Worm (Caenorhabditis elegans) whole organism, L4 larva: Measurements from ENCODE around the gene F54D5.23.
A peak's percentile ranks its signal among the peaks of the same experiment; 100 is the strongest.

Experiments
- D1046.2 ChIP-seq: fragments of 200-800 bp; sonication (Bioruptor generic); IDR thresholded peaks from 2 replicates; pipeline ENCODE4 v1.3.6; 2022; ENCODE audit warnings: missing genetic modification characterization, missing compliant biosample characterization
- F26F4.8 ChIP-seq: fragments of 200-800 bp; sonication (Bioruptor generic); conservative IDR thresholded peaks from 2 replicates; pipeline ENCODE4 v1.3.6; 2022; ENCODE audit warnings: missing genetic modification characterization, missing compliant biosample characterization
- F49E8.2 ChIP-seq: sonication (generic microtip); optimal IDR thresholded peaks from 2 replicates; lab custom pipeline; 2016; ENCODE audit warnings: missing compliant biosample characterization, mild to moderate bottlenecking, missing genetic modification characterization, borderline replicate concordance
- T20F7.1 ChIP-seq: fragments of 200-800 bp; sonication (Bioruptor generic); optimal IDR thresholded peaks from 2 replicates; lab custom pipeline; 2018; ENCODE audit warnings: mild to moderate bottlenecking, missing genetic modification characterization, missing compliant biosample characterization
- Y105C5A.15 ChIP-seq: fragments of 200-800 bp; sonication (Bioruptor generic); IDR thresholded peaks from 2 replicates; pipeline ENCODE4 v1.3.6; 2022; ENCODE audit warnings: missing genetic modification characterization, missing compliant biosample characterization
- Y48G9A.11 ChIP-seq: fragments of 200-800 bp; sonication (Bioruptor generic); IDR thresholded peaks from 2 replicates; pipeline ENCODE4 v1.3.6; 2022; ENCODE audit warnings: missing genetic modification reagents, missing genetic modification characterization, missing compliant biosample characterization
- Y5F2A.4 ChIP-seq: fragments of 200-800 bp; sonication (Bioruptor generic); optimal IDR thresholded peaks from 2 replicates; lab custom pipeline; 2018; ENCODE audit warnings: mild to moderate bottlenecking, missing genetic modification characterization, missing compliant biosample characterization
- ZK546.5 ChIP-seq, 2 experiments: sonication (generic microtip); optimal IDR thresholded peaks; 2 replicates each; lab custom pipeline; 2017; ENCODE audit warnings: missing biosample characterization in 2 of 2, missing genetic modification characterization in 2 of 2
- aly-2 ChIP-seq: sonication (generic microtip); optimal IDR thresholded peaks from 2 replicates; lab custom pipeline; 2018; ENCODE audit warnings: missing biosample characterization, missing genetic modification characterization
- attf-4 ChIP-seq: sonication (generic microtip); optimal IDR thresholded peaks from 3 replicates; lab custom pipeline; 2017; ENCODE audit warnings: missing biosample characterization, missing genetic modification characterization
- ceh-44 ChIP-seq: fragments of 200-800 bp; sonication (Bioruptor generic); IDR thresholded peaks from 2 replicates; pipeline ENCODE4 v1.3.6; 2022; ENCODE audit warnings: missing genetic modification reagents, missing genetic modification characterization, missing compliant biosample characterization
- ceh-82 ChIP-seq: sonication (generic microtip); optimal IDR thresholded peaks from 2 replicates; lab custom pipeline; 2017; ENCODE audit warnings: missing biosample characterization, missing genetic modification characterization
- ces-1 ChIP-seq: fragments of 150-350 bp; sonication (generic microtip); optimal IDR thresholded peaks from 4 replicates; lab custom pipeline; 2014; ENCODE audit warnings: missing biosample characterization, missing genetic modification reagents, missing genetic modification characterization
- cey-2 ChIP-seq: sonication (generic microtip); optimal IDR thresholded peaks from 3 replicates; lab custom pipeline; 2017; ENCODE audit warnings: missing genetic modification characterization, mild to moderate bottlenecking, missing compliant biosample characterization, antibody characterized with exemption, borderline replicate concordance; ENCODE audit not compliant: insufficient read depth
- daf-16 ChIP-seq, 3 experiments: sonication (generic microtip); optimal IDR thresholded peaks; 2 replicates each; lab custom pipeline; 2016 to 2017; ENCODE audit warnings: missing genetic modification characterization in 3 of 3, missing genetic modification reagents in 3 of 3, mild to moderate bottlenecking in 2 of 3, missing compliant biosample characterization in 2 of 3, missing biosample characterization in 1 of 3, moderate library complexity in 1 of 3
- dmd-8 ChIP-seq: fragments of 200-800 bp; sonication (Bioruptor generic); IDR thresholded peaks from 2 replicates; pipeline ENCODE4 v1.3.6; 2022; ENCODE audit warnings: missing genetic modification characterization, missing compliant biosample characterization
- dmd-9 ChIP-seq: fragments of 200-800 bp; sonication (Bioruptor generic); IDR thresholded peaks from 2 replicates; pipeline ENCODE4 v1.3.6; 2022; ENCODE audit warnings: missing genetic modification reagents, missing genetic modification characterization, missing compliant biosample characterization
- fos-1 ChIP-seq: fragments of 150-350 bp; optimal IDR thresholded peaks from 2 replicates; lab custom pipeline; 2014; ENCODE audit warnings: missing biosample characterization, missing genetic modification characterization
- hlh-30 ChIP-seq: sonication (generic microtip); optimal IDR thresholded peaks from 2 replicates; lab custom pipeline; 2017; ENCODE audit warnings: antibody characterized with exemption, mild to moderate bottlenecking, missing genetic modification characterization, missing compliant biosample characterization; ENCODE audit not compliant: insufficient read depth
- hmg-1.1 ChIP-seq: fragments of 200-800 bp; sonication (Bioruptor generic); IDR thresholded peaks from 2 replicates; pipeline ENCODE4 v1.3.6; 2022; ENCODE audit warnings: missing genetic modification reagents, missing genetic modification characterization, missing compliant biosample characterization
- jun-1 ChIP-seq: fragments of 150-350 bp; optimal IDR thresholded peaks from 2 replicates; lab custom pipeline; 2014; ENCODE audit warnings: missing biosample characterization, missing genetic modification reagents, missing genetic modification characterization
- lim-7 ChIP-seq: fragments of 200-800 bp; sonication (Bioruptor generic); IDR thresholded peaks from 2 replicates; pipeline ENCODE4 v1.3.6; 2022; ENCODE audit warnings: missing genetic modification characterization, missing compliant biosample characterization
- lin-1 ChIP-seq: fragments of 200-800 bp; sonication (Bioruptor generic); IDR thresholded peaks from 2 replicates; pipeline ENCODE4 v1.3.6; 2022; ENCODE audit warnings: missing genetic modification reagents, missing genetic modification characterization, missing compliant biosample characterization
- lin-29 ChIP-seq: fragments of 200-800 bp; sonication (Bioruptor generic); IDR thresholded peaks from 2 replicates; pipeline ENCODE4 v1.3.6; 2022; ENCODE audit warnings: missing genetic modification reagents, missing genetic modification characterization, missing compliant biosample characterization
- lin-38 ChIP-seq: fragments of 200-800 bp; sonication (Bioruptor generic); IDR thresholded peaks from 2 replicates; pipeline ENCODE4 v1.3.6; 2022; ENCODE audit warnings: missing genetic modification reagents, missing genetic modification characterization, missing compliant biosample characterization
- lin-39 ChIP-seq: fragments of 150-350 bp; optimal IDR thresholded peaks from 2 replicates; lab custom pipeline; 2014; ENCODE audit warnings: missing biosample characterization, missing genetic modification reagents, missing genetic modification characterization
- lir-3 ChIP-seq: sonication (generic microtip); optimal IDR thresholded peaks from 2 replicates; lab custom pipeline; 2016; ENCODE audit warnings: mild to moderate bottlenecking, missing genetic modification characterization, missing compliant biosample characterization
- lsy-2 ChIP-seq, 2 experiments: fragments of 150-350 bp in 1 of 2; sonication (generic microtip) in 1 of 2; optimal IDR thresholded peaks; 2 replicates each; lab custom pipeline; 2014 to 2017; ENCODE audit warnings: missing biosample characterization in 2 of 2, missing genetic modification characterization in 2 of 2
- madf-5 ChIP-seq, 2 experiments: fragments of 200-800 bp; sonication (Bioruptor generic); IDR thresholded peaks; 2 replicates each; pipeline ENCODE4 v1.3.6; 2022; ENCODE audit warnings: missing compliant biosample characterization in 2 of 2, missing genetic modification characterization in 2 of 2
- mep-1 ChIP-seq: fragments of 150-350 bp; sonication (generic microtip); optimal IDR thresholded peaks from 3 replicates; lab custom pipeline; 2014; ENCODE audit warnings: missing biosample characterization, missing genetic modification characterization
- mes-2 ChIP-seq: sonication (generic microtip); optimal IDR thresholded peaks from 2 replicates; lab custom pipeline; 2016; ENCODE audit warnings: missing genotype, mild to moderate bottlenecking, missing genetic modification characterization, missing compliant biosample characterization; ENCODE audit not compliant: poor library complexity, severe bottlenecking
- nhr-10 ChIP-seq: fragments of 150-350 bp; optimal IDR thresholded peaks from 2 replicates; lab custom pipeline; 2014; ENCODE audit warnings: missing biosample characterization, missing genetic modification characterization
- nhr-102 ChIP-seq: sonication (generic microtip); optimal IDR thresholded peaks from 2 replicates; lab custom pipeline; 2016; ENCODE audit warnings: mild to moderate bottlenecking, missing genetic modification characterization, moderate library complexity, missing compliant biosample characterization
- nhr-11 ChIP-seq: fragments of 150-350 bp; optimal IDR thresholded peaks from 2 replicates; lab custom pipeline; 2014; ENCODE audit warnings: missing biosample characterization, missing genetic modification characterization
- nhr-25 ChIP-seq: sonication (generic microtip); optimal IDR thresholded peaks from 2 replicates; lab custom pipeline; 2017; ENCODE audit warnings: missing genetic modification characterization, mild to moderate bottlenecking, missing compliant biosample characterization, antibody characterized with exemption, moderate library complexity, borderline replicate concordance; ENCODE audit not compliant: insufficient read depth
- nhr-28 ChIP-seq: fragments of 150-350 bp; optimal IDR thresholded peaks from 2 replicates; lab custom pipeline; 2014; ENCODE audit warnings: missing biosample characterization, missing genetic modification characterization
- nhr-48 ChIP-seq: sonication (generic microtip); optimal IDR thresholded peaks from 2 replicates; lab custom pipeline; 2016; ENCODE audit warnings: mild to moderate bottlenecking, missing genetic modification characterization, missing compliant biosample characterization
- nhr-77 ChIP-seq: fragments of 150-350 bp; optimal IDR thresholded peaks from 2 replicates; lab custom pipeline; 2014; ENCODE audit warnings: missing biosample characterization, missing genetic modification characterization
- php-3 ChIP-seq: fragments of 200-800 bp; sonication (Bioruptor generic); IDR thresholded peaks from 2 replicates; pipeline ENCODE4 v1.3.6; 2022; ENCODE audit warnings: missing genetic modification reagents, missing genetic modification characterization, missing compliant biosample characterization
- pqm-1 ChIP-seq: sonication (generic microtip); optimal IDR thresholded peaks from 2 replicates; lab custom pipeline; 2017; ENCODE audit warnings: missing biosample characterization, missing genetic modification characterization
- sdz-12 ChIP-seq: fragments of 200-800 bp; sonication (Bioruptor generic); optimal IDR thresholded peaks from 2 replicates; lab custom pipeline; 2018; ENCODE audit warnings: mild to moderate bottlenecking, missing genetic modification characterization, missing compliant biosample characterization
- set-16 ChIP-seq: fragments of 200-800 bp; sonication (Bioruptor generic); IDR thresholded peaks from 2 replicates; pipeline ENCODE4 v1.3.6; 2022; ENCODE audit warnings: missing genetic modification reagents, missing genetic modification characterization, missing compliant biosample characterization
- skn-1 ChIP-seq: fragments of 150-350 bp; optimal IDR thresholded peaks from 2 replicates; lab custom pipeline; 2014; ENCODE audit warnings: missing biosample characterization, missing genetic modification characterization
- snpc-1.2 ChIP-seq: fragments of 200-800 bp; sonication (Bioruptor generic); IDR thresholded peaks from 2 replicates; pipeline ENCODE4 v1.3.6; 2022; ENCODE audit warnings: missing genetic modification reagents, missing genetic modification characterization, missing compliant biosample characterization
- snpc-4 ChIP-seq: fragments of 150-350 bp; optimal IDR thresholded peaks from 2 replicates; lab custom pipeline; 2014; ENCODE audit warnings: missing biosample characterization, missing genetic modification characterization
- spr-3 ChIP-seq: fragments of 200-800 bp; sonication (Bioruptor generic); optimal IDR thresholded peaks from 2 replicates; lab custom pipeline; 2018; ENCODE audit warnings: mild to moderate bottlenecking, missing genetic modification characterization, missing compliant biosample characterization
- tra-1 ChIP-seq: fragments of 200-800 bp; sonication (Bioruptor generic); IDR thresholded peaks from 2 replicates; pipeline ENCODE4 v1.3.6; 2022; ENCODE audit warnings: missing genetic modification reagents, missing genetic modification characterization, missing compliant biosample characterization
- unc-62 ChIP-seq, 3 experiments: fragments of 150-350 bp in 1 of 3; sonication (generic microtip); optimal IDR thresholded peaks in 2 of 3; peaks in 1 of 3; 1 replicate in 1 of 3; 2 replicates in 2 of 3; lab custom pipeline; 2014 to 2017; ENCODE audit warnings: missing biosample characterization in 3 of 3, missing genetic modification characterization in 3 of 3, missing genetic modification reagents in 3 of 3, missing genotype in 1 of 3
- zfp-2 ChIP-seq: sonication (generic microtip); optimal IDR thresholded peaks from 2 replicates; lab custom pipeline; 2016; ENCODE audit warnings: mild to moderate bottlenecking, missing genetic modification characterization, missing compliant biosample characterization
- zip-11 ChIP-seq: fragments of 200-800 bp; sonication (Bioruptor generic); IDR thresholded peaks from 2 replicates; pipeline ENCODE4 v1.3.6; 2022; ENCODE audit warnings: missing genetic modification characterization, missing compliant biosample characterization
- ztf-11 ChIP-seq: fragments of 150-350 bp; optimal IDR thresholded peaks from 2 replicates; lab custom pipeline; 2014; ENCODE audit warnings: missing biosample characterization, missing genetic modification characterization

The F54D5.23 gene

DNA sequence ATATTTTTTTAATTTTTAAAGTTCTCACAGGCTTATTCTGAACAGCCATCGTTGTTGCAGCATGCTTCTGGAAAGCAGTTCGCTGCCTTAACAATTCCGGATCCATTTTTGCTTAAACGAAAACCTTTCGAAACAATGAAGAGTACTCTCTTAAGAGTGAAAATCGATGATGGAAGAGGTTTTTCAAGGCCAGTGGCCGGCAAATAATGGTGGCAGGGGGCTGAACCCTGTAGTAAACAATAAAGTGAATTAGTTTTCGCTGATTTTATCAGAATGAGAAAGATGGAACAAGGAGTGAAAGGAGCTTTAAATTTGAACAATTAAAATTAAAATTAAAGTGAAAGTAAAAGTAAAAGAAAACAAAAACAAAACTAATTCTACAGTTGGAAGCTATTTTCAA is 26.7 kb downstream of the F54D5.23 start, which contains the start of gene gtf-2E2 (continued):
- TF ChIP-seq cey-2 (tag; lab: Kevin White, UChicago), result no peak
- TF ChIP-seq ceh-44, result no peak
- no peak for TF ChIP-seq madf-5 (GFP tag; IDR thresholded peaks at IDR 0.05; lab: Robert Waterston, UW)
- no peak for TF ChIP-seq zip-11 (GFP tag; lab: Robert Waterston, UW)
- no peak for TF ChIP-seq php-3
- TF ChIP-seq unc-62 (GFP tag; optimal IDR thresholded peaks at IDR 0.05 in 1 of 2; lab: Kevin White, UChicago), result no peak
- TF ChIP-seq unc-62 (tag; optimal IDR thresholded peaks at IDR 0.05; lab: Kevin White, UChicago), result no peak
- no peak for TF ChIP-seq nhr-25 (tag; lab: Kevin White, UChicago)
- no peak for TF ChIP-seq tra-1 (GFP tag; lab: Robert Waterston, UW)
- TF ChIP-seq F49E8.2 (tag; lab: Kevin White, UChicago), result no peak
- TF ChIP-seq daf-16 (GFP tag; optimal IDR thresholded peaks at IDR 0.05; lab: Kevin White, UChicago), result no peak
- peak; percentile 68 for TF ChIP-seq daf-16 (tag; optimal IDR thresholded peaks at IDR 0.05; lab: Kevin White, UChicago)
- TF ChIP-seq ZK546.5 (tag; optimal IDR thresholded peaks at IDR 0.05; lab: Kevin White, UChicago), result no peak
- no peak for TF ChIP-seq nhr-77
- TF ChIP-seq lin-29, result no peak
- no peak for TF ChIP-seq lir-3 (tag; lab: Kevin White, UChicago)
- no peak for TF ChIP-seq ceh-82 (tag; lab: Kevin White, UChicago)
- TF ChIP-seq mep-1 (tag; lab: Kevin White, UChicago), result peak; percentile 20
- no peak for TF ChIP-seq D1046.2 (GFP tag; lab: Robert Waterston, UW)
- no peak for TF ChIP-seq Y5F2A.4 (GFP tag; lab: Kevin White, UChicago)
- TF ChIP-seq pqm-1 (tag; lab: Kevin White, UChicago), result no peak
- no peak for TF ChIP-seq zfp-2 (tag; lab: Kevin White, UChicago)
- TF ChIP-seq mes-2, result peak; percentile 82
- peak; percentile 6 for TF ChIP-seq hlh-30 (tag; lab: Kevin White, UChicago)
- no peak for TF ChIP-seq nhr-10 (tag; lab: Kevin White, UChicago)
- no peak for TF ChIP-seq lim-7 (GFP tag; lab: Robert Waterston, UW)
- TF ChIP-seq dmd-9 (GFP tag; lab: Robert Waterston, UW), result no peak
- no peak for TF ChIP-seq set-16 (GFP tag; lab: Robert Waterston, UW)
- no peak for TF ChIP-seq Y48G9A.11 (GFP tag; lab: Robert Waterston, UW)
- no peak for TF ChIP-seq sdz-12 (GFP tag; lab: Kevin White, UChicago)
- peak; percentile 11 for TF ChIP-seq nhr-28 (tag; lab: Kevin White, UChicago)
- no peak for TF ChIP-seq ztf-11 (tag; lab: Kevin White, UChicago)
- no peak for TF ChIP-seq snpc-4 (tag; lab: Kevin White, UChicago)
- no peak for TF ChIP-seq nhr-11 (tag; lab: Kevin White, UChicago)
- no peak for TF ChIP-seq nhr-102 (tag; lab: Kevin White, UChicago)
- peak; percentile 18; the same call in 1 of the 2 replicates for TF ChIP-seq lin-38
- TF ChIP-seq Y105C5A.15 (GFP tag; lab: Robert Waterston, UW), result no peak
- no peak for TF ChIP-seq T20F7.1 (GFP tag; lab: Kevin White, UChicago)
- TF ChIP-seq jun-1 (tag; lab: Kevin White, UChicago), result no peak
- TF ChIP-seq snpc-1.2 (GFP tag; lab: Robert Waterston, UW), result no peak
- no peak for TF ChIP-seq hmg-1.1 (GFP tag; lab: Robert Waterston, UW)
- TF ChIP-seq lsy-2 (tag; optimal IDR thresholded peaks at IDR 0.05; lab: Kevin White, UChicago), result peak in 1 of 2 experiments; percentile 61
- no peak for TF ChIP-seq spr-3
- no peak for TF ChIP-seq skn-1 (tag; lab: Kevin White, UChicago)
- TF ChIP-seq F26F4.8 (GFP tag; lab: Robert Waterston, UW), result no peak
- no peak for TF ChIP-seq aly-2 (tag; lab: Kevin White, UChicago)
- no peak for TF ChIP-seq ces-1 (GFP tag; lab: Kevin White, UChicago)
- TF ChIP-seq dmd-8 (GFP tag; lab: Robert Waterston, UW), result no peak
- no peak for TF ChIP-seq lin-1 (GFP tag; lab: Robert Waterston, UW)
- TF ChIP-seq lin-39 (tag; lab: Kevin White, UChicago), result no peak
- no peak for TF ChIP-seq fos-1 (tag; lab: Kevin White, UChicago)
- no peak for TF ChIP-seq nhr-48 (tag; lab: Kevin White, UChicago)
- no peak for TF ChIP-seq attf-4
